Fruit fly (Drosophila melanogaster): ENCODE results near the gene rdgC.

The rdgC gene

dm6 chr3L:20220374-20220773 lies 27.5 kb upstream of the rdgC start, which contains the start of gene CG6933:
Gene CG6933 (minus strand): TSS chr3L:20220420.
- TF ChIP-seq Sp1 (GFP tag; optimal IDR thresholded peaks at IDR 0.05) (no peak), Mio (GFP tag; optimal IDR thresholded peaks at IDR 0.05) (no peak), HLH106 (tag; optimal IDR thresholded peaks at IDR 0.05) (no peak), brk (GFP tag; optimal IDR thresholded peaks at IDR 0.05) (no peak), OdsH (GFP tag; optimal IDR thresholded peaks at IDR 0.05) (no peak), dsf (GFP tag; optimal IDR thresholded peaks at IDR 0.05; ENCODE audit: borderline replicate concordance) (no peak), dl (GFP tag; optimal IDR thresholded peaks at IDR 0.05; ENCODE audit: insufficient read depth in 1 of 2, partially characterized antibody in 2 of 2) (no peak), GATAd (GFP tag; optimal IDR thresholded peaks at IDR 0.05) (no peak), psq (GFP tag; optimal IDR thresholded peaks at IDR 0.05) (no peak), Dfd (GFP tag; optimal IDR thresholded peaks at IDR 0.05) (no peak), CG32264 (GFP tag; optimal IDR thresholded peaks at IDR 0.05) (no peak), pan (optimal IDR thresholded peaks at IDR 0.05) (no peak), sv (GFP tag; optimal IDR thresholded peaks at IDR 0.05) (no peak), rgr (GFP tag; optimal IDR thresholded peaks at IDR 0.05) (no peak), CG9705 (GFP tag; optimal IDR thresholded peaks at IDR 0.05) (no peak), fru (GFP tag; optimal IDR thresholded peaks at IDR 0.05) (no peak), Abd-B (GFP tag; optimal IDR thresholded peaks at IDR 0.05) (no peak), ey (GFP tag; optimal IDR thresholded peaks at IDR 0.05) (no peak), Myc (optimal IDR thresholded peaks at IDR 0.05) (no peak)

dm6 chr3L:20220918-20221317 lies 27.0 kb upstream of the rdgC start:
- TF ChIP-seq Vsx2 (GFP tag; optimal IDR thresholded peaks at IDR 0.05; ENCODE audit: partially characterized antibody) (peak; percentile 20), Jra (GFP tag; optimal IDR thresholded peaks at IDR 0.05) (no peak), Hr78 (GFP tag; optimal IDR thresholded peaks at IDR 0.05) (no peak), jim (GFP tag; optimal IDR thresholded peaks at IDR 0.05) (no peak), Dif (GFP tag; optimal IDR thresholded peaks at IDR 0.05; ENCODE audit: partially characterized antibody) (peak; percentile 11), ey (GFP tag; optimal IDR thresholded peaks at IDR 0.05) (no peak), fru (GFP tag; optimal IDR thresholded peaks at IDR 0.05) (no peak), woc (GFP tag; optimal IDR thresholded peaks at IDR 0.05) (no peak), usp (GFP tag; optimal IDR thresholded peaks at IDR 0.05) (no peak), Myc (optimal IDR thresholded peaks at IDR 0.05) (peak; percentile 72), dl (GFP tag; optimal IDR thresholded peaks at IDR 0.05; ENCODE audit: insufficient read depth in 1 of 2, partially characterized antibody in 2 of 2) (no peak), br (GFP tag; optimal IDR thresholded peaks at IDR 0.05) (no peak), h (GFP tag; optimal IDR thresholded peaks at IDR 0.05) (no peak), N (GFP tag; optimal IDR thresholded peaks at IDR 0.05) (peak; percentile 72)

dm6 chr3L:20221412-20221864 lies 26.4 kb upstream of the rdgC start, which contains the start of gene CG17145:
Gene CG17145 (plus strand): TSS chr3L:20221814.
- TF ChIP-seq Hr83 (GFP tag; optimal IDR thresholded peaks at IDR 0.05; ENCODE audit: poor library complexity, severe bottlenecking): no peak
- TF ChIP-seq foxo (GFP tag; optimal IDR thresholded peaks at IDR 0.05): no peak
- TF ChIP-seq Dfd (GFP tag; optimal IDR thresholded peaks at IDR 0.05): no peak
- TF ChIP-seq tai (GFP tag; optimal IDR thresholded peaks at IDR 0.05): no peak
- no peak for TF ChIP-seq h (GFP tag; optimal IDR thresholded peaks at IDR 0.05)
- TF ChIP-seq woc (GFP tag; optimal IDR thresholded peaks at IDR 0.05): no peak
- no peak for TF ChIP-seq Abd-B (GFP tag; optimal IDR thresholded peaks at IDR 0.05)
- TF ChIP-seq rgr (GFP tag; optimal IDR thresholded peaks at IDR 0.05): no peak
- TF ChIP-seq usp (GFP tag; optimal IDR thresholded peaks at IDR 0.05): no peak
- TF ChIP-seq Dif (GFP tag; optimal IDR thresholded peaks at IDR 0.05; ENCODE audit: partially characterized antibody): no peak
- TF ChIP-seq ey (GFP tag; optimal IDR thresholded peaks at IDR 0.05): no peak
- TF ChIP-seq br (GFP tag; optimal IDR thresholded peaks at IDR 0.05): no peak
- no peak for TF ChIP-seq dsf (GFP tag; optimal IDR thresholded peaks at IDR 0.05; ENCODE audit: borderline replicate concordance)
- TF ChIP-seq psq (GFP tag; optimal IDR thresholded peaks at IDR 0.05): no peak
- TF ChIP-seq Mio (GFP tag; optimal IDR thresholded peaks at IDR 0.05): no peak
- no peak for TF ChIP-seq Myc (optimal IDR thresholded peaks at IDR 0.05)
- no peak for TF ChIP-seq HLH106 (tag; optimal IDR thresholded peaks at IDR 0.05)
- TF ChIP-seq Hr78 (GFP tag; optimal IDR thresholded peaks at IDR 0.05): no peak
- TF ChIP-seq dl (GFP tag; optimal IDR thresholded peaks at IDR 0.05; ENCODE audit: insufficient read depth in 1 of 2, partially characterized antibody in 2 of 2): no peak

- TF ChIP-seq Myc (optimal IDR thresholded peaks at IDR 0.05) (no peak), rgr (GFP tag; optimal IDR thresholded peaks at IDR 0.05) (no peak), Hr83 (GFP tag; optimal IDR thresholded peaks at IDR 0.05; ENCODE audit: poor library complexity, severe bottlenecking) (no peak), jim (GFP tag; optimal IDR thresholded peaks at IDR 0.05) (no peak)
These were observed 25.3 kb upstream of the rdgC start for dm6 chr3L:20222617-20223016.
